Fruit fly (Drosophila melanogaster) whole organism, embryonic: ENCODE data around the gene CCAP-R.

Experiments used
- CG10959 ChIP-seq: fragments of 200-800 bp; sonication (Bioruptor generic); IDR thresholded peaks from 2 replicates; pipeline ENCODE4 v1.3.6; 2022; ENCODE audit warnings: missing biosample characterization, missing genetic modification characterization
- CG12236 ChIP-seq: fragments of 200-800 bp; sonication (Bioruptor generic); optimal IDR thresholded peaks from 2 replicates; lab custom pipeline; 2016; ENCODE audit warnings: missing biosample characterization, missing genetic modification characterization
- CG12659 ChIP-seq: fragments of 200-800 bp; sonication (Bioruptor generic); optimal IDR thresholded peaks from 3 replicates; lab custom pipeline; 2017; ENCODE audit warnings: mild to moderate bottlenecking, missing biosample characterization, missing genetic modification reagents, missing genetic modification characterization
- CG13775 ChIP-seq: fragments of 200-800 bp; sonication (Bioruptor generic); optimal IDR thresholded peaks from 3 replicates; lab custom pipeline; 2017; ENCODE audit warnings: missing biosample characterization, mild to moderate bottlenecking, missing genetic modification characterization
- CG14710 ChIP-seq: fragments of 200-800 bp; sonication (Bioruptor generic); optimal IDR thresholded peaks from 3 replicates; lab custom pipeline; 2019; ENCODE audit warnings: missing biosample characterization, mild to moderate bottlenecking, missing genetic modification characterization, moderate library complexity
- CG15601 ChIP-seq: fragments of 200-800 bp; sonication (Bioruptor generic); optimal IDR thresholded peaks from 3 replicates; lab custom pipeline; 2019; ENCODE audit warnings: missing biosample characterization, mild to moderate bottlenecking, missing genetic modification characterization, moderate library complexity
- CG1602 ChIP-seq: fragments of 200-800 bp; sonication (Bioruptor generic); optimal IDR thresholded peaks from 3 replicates; lab custom pipeline; 2016; ENCODE audit warnings: missing biosample characterization, missing genetic modification characterization
- CG17829 ChIP-seq: fragments of 200-800 bp; optimal IDR thresholded peaks from 2 replicates; lab custom pipeline; 2019; ENCODE audit warnings: missing biosample characterization, mild to moderate bottlenecking, missing genetic modification characterization, moderate library complexity
- CG18262 ChIP-seq: fragments of 200-800 bp; optimal IDR thresholded peaks from 3 replicates; lab custom pipeline; 2019; ENCODE audit warnings: missing biosample characterization, mild to moderate bottlenecking, missing genetic modification characterization, moderate library complexity
- CG18476 ChIP-seq: fragments of 200-800 bp; sonication (Bioruptor generic); optimal IDR thresholded peaks from 2 replicates; lab custom pipeline; 2016; ENCODE audit warnings: missing biosample characterization, mild to moderate bottlenecking, missing genetic modification characterization
- CG18619 ChIP-seq: fragments of 200-800 bp; sonication (Bioruptor generic); optimal IDR thresholded peaks from 3 replicates; lab custom pipeline; 2017; ENCODE audit warnings: missing biosample characterization, mild to moderate bottlenecking, missing genetic modification characterization
- CG30431 ChIP-seq: fragments of 200-800 bp; sonication (Bioruptor generic); optimal IDR thresholded peaks from 2 replicates; lab custom pipeline; 2017; ENCODE audit warnings: missing biosample characterization, missing genetic modification characterization
- CG32772 ChIP-seq: fragments of 200-800 bp; sonication (Bioruptor generic); IDR thresholded peaks from 2 replicates; pipeline ENCODE4 v1.3.6; 2022; ENCODE audit warnings: missing biosample characterization, missing genetic modification characterization
- CG33557 ChIP-seq: fragments of 200-800 bp; sonication (Bioruptor generic); optimal IDR thresholded peaks from 2 replicates; lab custom pipeline; 2019; ENCODE audit warnings: missing biosample characterization, mild to moderate bottlenecking, missing genetic modification characterization, moderate library complexity
- CG34376 ChIP-seq: fragments of 200-800 bp; sonication (Bioruptor generic); optimal IDR thresholded peaks from 2 replicates; lab custom pipeline; 2018; ENCODE audit warnings: missing biosample characterization, mild to moderate bottlenecking, missing genetic modification characterization
- CG4328 ChIP-seq: fragments of 200-800 bp; sonication (Bioruptor generic); optimal IDR thresholded peaks from 3 replicates; lab custom pipeline; 2017; ENCODE audit warnings: missing biosample characterization, missing genetic modification reagents, missing genetic modification characterization
- CG4404 ChIP-seq: fragments of 200-800 bp; sonication (Bioruptor generic); IDR thresholded peaks from 2 replicates; pipeline ENCODE4 v1.3.6; 2022; ENCODE audit warnings: missing biosample characterization, missing genetic modification characterization
- CG5953 ChIP-seq: fragments of 200-800 bp; sonication (Bioruptor generic); IDR thresholded peaks from 2 replicates; pipeline ENCODE4 v1.3.6; 2022; ENCODE audit warnings: missing biosample characterization, missing genetic modification characterization
- CG7357 ChIP-seq: fragments of 200-800 bp; sonication (Bioruptor generic); IDR thresholded peaks from 3 replicates; pipeline ENCODE4 v1.3.6; 2022; ENCODE audit warnings: missing biosample characterization, missing genetic modification characterization
- CG9727 ChIP-seq: fragments of 200-800 bp; sonication (Bioruptor generic); optimal IDR thresholded peaks from 3 replicates; lab custom pipeline; 2017; ENCODE audit warnings: missing biosample characterization, mild to moderate bottlenecking, missing genetic modification characterization
- CrebB ChIP-seq: fragments of 200-800 bp; sonication (Bioruptor generic); optimal IDR thresholded peaks from 3 replicates; lab custom pipeline; 2018; ENCODE audit warnings: missing biosample characterization, mild to moderate bottlenecking, missing genetic modification characterization
- ERR ChIP-seq: fragments of 200-800 bp; sonication (Bioruptor generic); optimal IDR thresholded peaks from 2 replicates; lab custom pipeline; 2016; ENCODE audit warnings: missing biosample characterization, missing genetic modification characterization
- H2.0 ChIP-seq: fragments of 200-800 bp; sonication (Bioruptor generic); IDR thresholded peaks from 2 replicates; pipeline ENCODE4 v1.3.6; 2022; ENCODE audit warnings: missing biosample characterization, missing genetic modification characterization
- Lhr ChIP-seq: fragments of 200-800 bp; sonication (Bioruptor generic); optimal IDR thresholded peaks from 3 replicates; lab custom pipeline; 2017; ENCODE audit warnings: mild to moderate bottlenecking, missing biosample characterization, missing genetic modification reagents, missing genetic modification characterization
- MTF-1 ChIP-seq: fragments of 200-800 bp; sonication (Bioruptor generic); optimal IDR thresholded peaks from 2 replicates; lab custom pipeline; 2018; ENCODE audit warnings: missing biosample characterization, mild to moderate bottlenecking, missing genetic modification characterization, borderline replicate concordance
- Myb ChIP-seq: fragments of 200-800 bp; sonication (Bioruptor generic); optimal IDR thresholded peaks from 2 replicates; lab custom pipeline; 2016; ENCODE audit warnings: missing biosample characterization, missing genetic modification characterization
- NFAT ChIP-seq: fragments of 200-800 bp; sonication (Bioruptor generic); IDR thresholded peaks from 2 replicates; pipeline ENCODE4 v1.3.6; 2022; ENCODE audit warnings: missing biosample characterization, missing genetic modification characterization
- NfI ChIP-seq: fragments of 200-800 bp; sonication (Bioruptor generic); optimal IDR thresholded peaks from 3 replicates; lab custom pipeline; 2018; ENCODE audit warnings: missing biosample characterization, mild to moderate bottlenecking, missing genetic modification characterization, moderate library complexity
- Opbp ChIP-seq: fragments of 200-800 bp; sonication (Bioruptor generic); IDR thresholded peaks from 3 replicates; pipeline ENCODE4 v1.3.6; 2022; ENCODE audit warnings: missing biosample characterization, missing genetic modification characterization; ENCODE audit not compliant: partially characterized antibody
- Sox102F ChIP-seq: fragments of 200-800 bp; sonication (Bioruptor generic); optimal IDR thresholded peaks from 2 replicates; lab custom pipeline; 2018; ENCODE audit warnings: missing biosample characterization, mild to moderate bottlenecking, missing genetic modification characterization, moderate library complexity
- Spps ChIP-seq: fragments of 200-800 bp; sonication (Bioruptor generic); optimal IDR thresholded peaks from 2 replicates; lab custom pipeline; 2018; ENCODE audit warnings: missing biosample characterization, mild to moderate bottlenecking, missing genetic modification characterization
- Xbp1 ChIP-seq: fragments of 200-800 bp; sonication (Bioruptor generic); optimal IDR thresholded peaks from 3 replicates; lab custom pipeline; 2016; ENCODE audit warnings: missing biosample characterization, mild to moderate bottlenecking, missing genetic modification characterization
- ara ChIP-seq: fragments of 200-800 bp; sonication (Bioruptor generic); IDR thresholded peaks from 2 replicates; pipeline ENCODE4 v1.3.6; 2022; ENCODE audit warnings: missing biosample characterization, missing genetic modification characterization
- chm ChIP-seq: fragments of 200-800 bp; sonication (Bioruptor generic); IDR thresholded peaks from 2 replicates; pipeline ENCODE4 v1.3.6; 2022; ENCODE audit warnings: missing biosample characterization, missing genetic modification characterization
- corto ChIP-seq: fragments of 200-800 bp; sonication (Bioruptor generic); optimal IDR thresholded peaks from 2 replicates; lab custom pipeline; 2016; ENCODE audit warnings: missing biosample characterization, mild to moderate bottlenecking, missing genetic modification characterization, moderate library complexity
- dmrt11E ChIP-seq: fragments of 200-800 bp; sonication (Bioruptor generic); optimal IDR thresholded peaks from 3 replicates; lab custom pipeline; 2018; ENCODE audit warnings: missing biosample characterization, mild to moderate bottlenecking, missing genetic modification characterization, moderate library complexity
- exex ChIP-seq: fragments of 200-800 bp; sonication (Bioruptor generic); optimal IDR thresholded peaks from 4 replicates; lab custom pipeline; 2018; ENCODE audit warnings: missing biosample characterization, mild to moderate bottlenecking, missing genetic modification characterization, moderate library complexity
- fd102C ChIP-seq: fragments of 200-800 bp; sonication (Bioruptor generic); optimal IDR thresholded peaks from 2 replicates; lab custom pipeline; 2018; ENCODE audit warnings: missing biosample characterization, mild to moderate bottlenecking, missing genetic modification characterization, moderate library complexity
- fd96Cb ChIP-seq: fragments of 200-800 bp; sonication (Bioruptor generic); optimal IDR thresholded peaks from 2 replicates; lab custom pipeline; 2018; ENCODE audit warnings: missing biosample characterization, mild to moderate bottlenecking, missing genetic modification characterization, moderate library complexity
- gt ChIP-seq: fragments of 200-800 bp; sonication (Bioruptor generic); IDR thresholded peaks from 2 replicates; pipeline ENCODE4 v1.3.6; 2022; ENCODE audit warnings: missing biosample characterization, missing genetic modification characterization
- hbn ChIP-seq: fragments of 200-800 bp; sonication (Bioruptor generic); IDR thresholded peaks from 2 replicates; pipeline ENCODE4 v1.3.6; 2022; ENCODE audit warnings: missing biosample characterization, missing genetic modification characterization; ENCODE audit not compliant: partially characterized antibody
- hth ChIP-seq: fragments of >200 bp; optimal IDR thresholded peaks from 2 replicates; lab custom pipeline; 2017; ENCODE audit warnings: inconsistent platforms
- kah ChIP-seq: fragments of 200-800 bp; sonication (Bioruptor generic); optimal IDR thresholded peaks from 2 replicates; lab custom pipeline; 2018; ENCODE audit warnings: missing biosample characterization, mild to moderate bottlenecking, missing genetic modification characterization
- nerfin-2 ChIP-seq: fragments of 200-800 bp; sonication (Bioruptor generic); IDR thresholded peaks from 2 replicates; pipeline ENCODE4 v1.3.6; 2022; ENCODE audit warnings: missing biosample characterization, missing genetic modification characterization; ENCODE audit not compliant: partially characterized antibody
- pan ChIP-seq, 4 experiments: fragments of >200 bp in 3 of 4; fragments of 200-800 bp in 1 of 4; sonication (Bioruptor generic) in 1 of 4; optimal IDR thresholded peaks in 3 of 4; IDR thresholded peaks in 1 of 4; 2 replicates each; pipeline versions ENCODE4 v1.3.6 to Lab custom; 2017 to 2022; ENCODE audit warnings: missing biosample characterization in 2 of 4, missing genetic modification characterization in 2 of 4, mixed read lengths in 1 of 4
- pzg ChIP-seq: fragments of 200-800 bp; sonication (Bioruptor generic); optimal IDR thresholded peaks from 3 replicates; lab custom pipeline; 2018; ENCODE audit warnings: missing biosample characterization, mild to moderate bottlenecking, missing genetic modification characterization, moderate library complexity
- slp2 ChIP-seq: fragments of 200-800 bp; sonication (Bioruptor generic); optimal IDR thresholded peaks from 2 replicates; lab custom pipeline; 2016; ENCODE audit warnings: missing biosample characterization, missing genetic modification characterization
- sug ChIP-seq: fragments of 200-800 bp; optimal IDR thresholded peaks from 2 replicates; lab custom pipeline; 2019; ENCODE audit warnings: missing biosample characterization, mild to moderate bottlenecking, missing genetic modification characterization, moderate library complexity
- ttk ChIP-seq: fragments of 200-800 bp; sonication (Bioruptor generic); IDR thresholded peaks from 2 replicates; pipeline ENCODE4 v2.1.2; 2022; ENCODE audit warnings: missing biosample characterization, missing genetic modification characterization
- usp ChIP-seq: fragments of >200 bp; optimal IDR thresholded peaks from 2 replicates; lab custom pipeline; 2017; ENCODE audit warnings: missing biosample characterization, missing genetic modification characterization

Gene CCAP-R

DNA sequence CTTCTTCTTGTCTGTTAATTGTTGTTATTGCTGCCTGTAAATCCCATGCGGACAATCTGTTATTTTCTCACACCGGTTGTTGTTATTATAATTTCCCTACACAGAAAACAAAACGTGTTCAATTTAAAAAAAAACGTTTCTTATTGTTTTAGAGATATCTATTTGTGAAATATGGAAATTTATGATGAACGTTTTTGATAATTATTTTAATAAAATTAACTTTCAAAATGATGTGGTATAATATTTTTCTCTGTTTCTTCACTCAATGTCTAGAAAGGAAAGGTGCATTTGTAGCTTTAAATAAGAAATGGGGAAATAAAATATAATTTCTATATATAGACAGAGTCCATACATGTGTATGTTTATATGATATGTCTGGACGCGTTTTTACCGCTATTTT is 71.8 kb downstream of the CCAP-R start (continued):
- TF ChIP-seq CrebB: no peak
- TF ChIP-seq CG14710: peak; percentile 88
- TF ChIP-seq pan (optimal IDR thresholded peaks at IDR 0.05; lab: Kevin White, UChicago): no peak
- peak in 1 of 2 experiments; percentile 68 for TF ChIP-seq pan (GFP tag; optimal IDR thresholded peaks at IDR 0.05 in 1 of 2, IDR thresholded peaks at IDR 0.05 in 1 of 2)
- TF ChIP-seq Xbp1: peak; percentile 59
- TF ChIP-seq corto (GFP tag; lab: Kevin White, UChicago): no peak
- peak; percentile 49; the same call in 1 of the 2 replicates for TF ChIP-seq ttk
- peak; percentile 77 for TF ChIP-seq CG9727 (GFP tag; lab: Kevin White, UChicago)
- peak; percentile 38; the same call in 1 of the 2 replicates for TF ChIP-seq H2.0 (GFP tag; lab: Robert Waterston, UW)
- TF ChIP-seq pzg (GFP tag; lab: Kevin White, UChicago): no peak
- peak; percentile 48 for TF ChIP-seq kah
- no peak for TF ChIP-seq slp2 (GFP tag; lab: Kevin White, UChicago)
- peak; percentile 8 for TF ChIP-seq Lhr
- no peak for TF ChIP-seq NfI (GFP tag; lab: Kevin White, UChicago)
- TF ChIP-seq CG18619 (GFP tag; lab: Kevin White, UChicago): peak; percentile 32
- no peak for TF ChIP-seq CG34376 (GFP tag; lab: Kevin White, UChicago)
- TF ChIP-seq gt (GFP tag; lab: Robert Waterston, UW): no peak
- TF ChIP-seq fd102C (GFP tag; lab: Kevin White, UChicago): peak; percentile 14
- no peak for TF ChIP-seq hth
- peak; percentile 57 for TF ChIP-seq CG12659 (GFP tag; lab: Kevin White, UChicago)
- no peak for TF ChIP-seq CG4404 (GFP tag; lab: Robert Waterston, UW)
- peak; percentile 8 for TF ChIP-seq CG13775 (GFP tag; lab: Kevin White, UChicago)
- TF ChIP-seq CG4328 (GFP tag; lab: Kevin White, UChicago): no peak
- TF ChIP-seq MTF-1 (GFP tag; lab: Kevin White, UChicago): no peak
- peak; percentile 39; the same call in 1 of the 2 replicates for TF ChIP-seq CG10959 (GFP tag; lab: Robert Waterston, UW)
- TF ChIP-seq chm: no peak
- TF ChIP-seq Opbp (GFP tag; lab: Robert Waterston, UW): no peak
- TF ChIP-seq sug: no peak
- peak; percentile 65 for TF ChIP-seq CG1602 (GFP tag; lab: Kevin White, UChicago)
- peak; percentile 88 for TF ChIP-seq Sox102F
- peak; percentile 92 for TF ChIP-seq CG18262
- TF ChIP-seq CG32772 (GFP tag; lab: Robert Waterston, UW): peak; percentile 47; the same call in 1 of the 2 replicates
- TF ChIP-seq ERR: no peak
- TF ChIP-seq fd96Cb (tag; lab: Kevin White, UChicago): peak; percentile 83
- peak; percentile 89 for TF ChIP-seq CG17829
- TF ChIP-seq CG30431 (GFP tag; lab: Kevin White, UChicago): no peak
- no peak for TF ChIP-seq hbn (GFP tag; lab: Robert Waterston, UW)
- TF ChIP-seq Myb (GFP tag; lab: Kevin White, UChicago): no peak
- TF ChIP-seq NFAT: no peak
- TF ChIP-seq exex (tag; lab: Kevin White, UChicago): no peak
- TF ChIP-seq nerfin-2: no peak
- TF ChIP-seq CG15601 (tag; lab: Kevin White, UChicago): peak; percentile 79
- peak; percentile 86 for TF ChIP-seq dmrt11E (tag; lab: Kevin White, UChicago)
- no peak for TF ChIP-seq usp (GFP tag; lab: Kevin White, UChicago)
- TF ChIP-seq CG5953 (GFP tag; lab: Robert Waterston, UW): no peak
- peak; percentile 70 for TF ChIP-seq CG33557
- no peak for TF ChIP-seq CG7357
- peak; percentile 44; the same call in 1 of the 2 replicates for TF ChIP-seq ara
- TF ChIP-seq Spps: peak; percentile 75
- TF ChIP-seq CG12236 (GFP tag; lab: Kevin White, UChicago): no peak
- peak; percentile 34 for TF ChIP-seq CG18476 (GFP tag; lab: Kevin White, UChicago)
